Worm (Caenorhabditis elegans) whole organism, L2 larva: ENCODE measurements around the gene Y38F1A.4.
A peak's percentile ranks its signal among the peaks of the same experiment; 100 is the strongest.

Experiments
- C34F6.9 ChIP-seq: fragments of 150-350 bp; optimal IDR thresholded peaks from 2 replicates; lab custom pipeline; 2014; ENCODE audit warnings: missing biosample characterization, missing genetic modification characterization
- F13H6.1 ChIP-seq: sonication (generic microtip); optimal IDR thresholded peaks from 2 replicates; lab custom pipeline; 2016; ENCODE audit warnings: missing genetic modification characterization, missing compliant biosample characterization
- R02D3.7 ChIP-seq: fragments of 150-350 bp; optimal IDR thresholded peaks from 2 replicates; lab custom pipeline; 2014; ENCODE audit warnings: missing biosample characterization, missing genetic modification characterization
- Y55F3AM.14 ChIP-seq: fragments of 200-800 bp; sonication (Bioruptor generic); optimal IDR thresholded peaks from 2 replicates; lab custom pipeline; 2018; ENCODE audit warnings: mild to moderate bottlenecking, missing genetic modification characterization, missing compliant biosample characterization
- ZK546.5 ChIP-seq: sonication (generic microtip); optimal IDR thresholded peaks from 2 replicates; lab custom pipeline; 2017; ENCODE audit warnings: missing biosample characterization, missing genetic modification characterization
- ama-1 ChIP-seq: fragments of 150-350 bp; optimal IDR thresholded peaks from 2 replicates; lab custom pipeline; 2018; ENCODE audit warnings: inconsistent platforms
- blmp-1 ChIP-seq: sonication (generic microtip); optimal IDR thresholded peaks from 2 replicates; lab custom pipeline; 2017; ENCODE audit warnings: missing genetic modification characterization, mild to moderate bottlenecking, missing compliant biosample characterization, antibody characterized with exemption, moderate library complexity; ENCODE audit not compliant: insufficient read depth
- ceh-16 ChIP-seq: fragments of 150-350 bp; optimal IDR thresholded peaks from 2 replicates; lab custom pipeline; 2014; ENCODE audit warnings: missing biosample characterization, missing genetic modification characterization
- ceh-82 ChIP-seq: fragments of 150-350 bp; optimal IDR thresholded peaks from 2 replicates; lab custom pipeline; 2014; ENCODE audit warnings: missing biosample characterization, missing genetic modification characterization
- crh-2 ChIP-seq: sonication (generic microtip); optimal IDR thresholded peaks from 2 replicates; lab custom pipeline; 2017; ENCODE audit warnings: missing biosample characterization, missing genetic modification characterization
- dmd-4 ChIP-seq: sonication (generic microtip); optimal IDR thresholded peaks from 2 replicates; lab custom pipeline; 2017; ENCODE audit warnings: missing biosample characterization, missing genetic modification characterization
- egl-27 ChIP-seq: sonication (generic microtip); optimal IDR thresholded peaks from 3 replicates; lab custom pipeline; 2017; ENCODE audit warnings: missing biosample characterization, missing genetic modification reagents, missing genetic modification characterization
- elt-1 ChIP-seq: fragments of 150-350 bp; optimal IDR thresholded peaks from 2 replicates; lab custom pipeline; 2014; ENCODE audit warnings: missing biosample characterization, missing genetic modification characterization
- elt-3 ChIP-seq: sonication (generic microtip); optimal IDR thresholded peaks from 2 replicates; lab custom pipeline; 2017; ENCODE audit warnings: missing biosample characterization, missing genetic modification characterization
- fos-1 ChIP-seq: fragments of 150-350 bp; optimal IDR thresholded peaks from 2 replicates; lab custom pipeline; 2014; ENCODE audit warnings: missing biosample characterization, missing genetic modification characterization
- gmeb-1 ChIP-seq: fragments of 150-350 bp; optimal IDR thresholded peaks from 2 replicates; lab custom pipeline; 2014; ENCODE audit warnings: missing biosample characterization, missing genetic modification characterization
- lin-13 ChIP-seq: fragments of 150-350 bp; optimal IDR thresholded peaks from 2 replicates; lab custom pipeline; 2014; ENCODE audit warnings: missing biosample characterization, missing genetic modification reagents, missing genetic modification characterization
- lsy-2 ChIP-seq, 2 experiments: fragments of 150-350 bp in 1 of 2; sonication (generic microtip) in 1 of 2; optimal IDR thresholded peaks; 2 replicates each; lab custom pipeline; 2014 to 2017; ENCODE audit warnings: missing biosample characterization in 2 of 2, missing genetic modification characterization in 2 of 2
- mab-5 ChIP-seq: fragments of 150-350 bp; optimal IDR thresholded peaks from 2 replicates; lab custom pipeline; 2014; ENCODE audit warnings: missing biosample characterization, missing genetic modification characterization
- mbf-1 ChIP-seq: sonication (generic microtip); optimal IDR thresholded peaks from 2 replicates; lab custom pipeline; 2017; ENCODE audit warnings: missing biosample characterization, missing genetic modification characterization
- mdl-1 ChIP-seq, 2 experiments: fragments of 150-350 bp in 1 of 2; sonication (generic microtip) in 1 of 2; optimal IDR thresholded peaks; 2 replicates each; lab custom pipeline; 2017; ENCODE audit warnings: missing biosample characterization in 2 of 2, missing genetic modification characterization in 2 of 2
- nhr-10 ChIP-seq: sonication (generic microtip); optimal IDR thresholded peaks from 2 replicates; lab custom pipeline; 2017; ENCODE audit warnings: missing biosample characterization, missing genetic modification characterization
- nhr-12 ChIP-seq: fragments of 150-350 bp; optimal IDR thresholded peaks from 2 replicates; lab custom pipeline; 2014; ENCODE audit warnings: missing biosample characterization, missing genetic modification characterization
- nhr-129 ChIP-seq: fragments of 150-350 bp; optimal IDR thresholded peaks from 2 replicates; lab custom pipeline; 2014; ENCODE audit warnings: missing biosample characterization, missing genetic modification characterization
- nhr-21 ChIP-seq: fragments of 150-350 bp; optimal IDR thresholded peaks from 2 replicates; lab custom pipeline; 2014; ENCODE audit warnings: missing biosample characterization, missing genetic modification characterization
- nhr-237 ChIP-seq: fragments of 150-350 bp; optimal IDR thresholded peaks from 2 replicates; lab custom pipeline; 2014; ENCODE audit warnings: missing biosample characterization, missing genetic modification characterization
- nhr-25 ChIP-seq: fragments of 150-350 bp; sonication (generic microtip); optimal IDR thresholded peaks from 3 replicates; lab custom pipeline; 2014; ENCODE audit warnings: missing biosample characterization, missing genetic modification characterization
- nhr-6 ChIP-seq: fragments of 150-350 bp; optimal IDR thresholded peaks from 2 replicates; lab custom pipeline; 2014; ENCODE audit warnings: missing biosample characterization, missing genetic modification characterization
- nhr-77 ChIP-seq: fragments of 150-350 bp; optimal IDR thresholded peaks from 2 replicates; lab custom pipeline; 2014; ENCODE audit warnings: missing biosample characterization, missing genetic modification characterization
- sma-3 ChIP-seq: sonication (generic microtip); optimal IDR thresholded peaks from 2 replicates; lab custom pipeline; 2016; ENCODE audit warnings: missing genetic modification reagents, missing genetic modification characterization, missing compliant biosample characterization
- sma-9 ChIP-seq, 2 experiments: fragments of 150-350 bp in 1 of 2; sonication (generic microtip) in 1 of 2; optimal IDR thresholded peaks; 2 replicates each; lab custom pipeline; 2014 to 2016; ENCODE audit warnings: missing genetic modification characterization in 2 of 2, mild to moderate bottlenecking in 1 of 2, missing biosample characterization in 1 of 2, missing compliant biosample characterization in 1 of 2, missing genetic modification reagents in 1 of 2, moderate library complexity in 1 of 2
- snpc-4 ChIP-seq: fragments of 150-350 bp; optimal IDR thresholded peaks from 2 replicates; lab custom pipeline; 2014; ENCODE audit warnings: missing biosample characterization, missing genetic modification characterization
- unc-39 ChIP-seq: fragments of 150-350 bp; optimal IDR thresholded peaks from 2 replicates; lab custom pipeline; 2014; ENCODE audit warnings: missing biosample characterization, missing genetic modification characterization
- unc-55 ChIP-seq: fragments of 150-350 bp; sonication (generic microtip); optimal IDR thresholded peaks from 3 replicates; lab custom pipeline; 2014; ENCODE audit warnings: missing biosample characterization, missing genetic modification reagents, missing genetic modification characterization
- unc-62 ChIP-seq: fragments of 150-350 bp; optimal IDR thresholded peaks from 2 replicates; lab custom pipeline; 2014; ENCODE audit warnings: missing biosample characterization, missing genetic modification reagents, missing genetic modification characterization
- ztf-1 ChIP-seq: fragments of 200-800 bp; sonication (Bioruptor generic); conservative IDR thresholded peaks from 2 replicates; pipeline ENCODE4 v1.3.6; 2022; ENCODE audit warnings: missing genetic modification characterization, missing compliant biosample characterization
- ztf-11 ChIP-seq: sonication (generic microtip); optimal IDR thresholded peaks from 2 replicates; lab custom pipeline; 2017; ENCODE audit warnings: missing biosample characterization, missing genetic modification characterization
- ztf-4 ChIP-seq: fragments of 150-350 bp; optimal IDR thresholded peaks from 2 replicates; lab custom pipeline; 2014; ENCODE audit warnings: missing biosample characterization, missing genetic modification characterization

Y38F1A.4 gene

DNA sequence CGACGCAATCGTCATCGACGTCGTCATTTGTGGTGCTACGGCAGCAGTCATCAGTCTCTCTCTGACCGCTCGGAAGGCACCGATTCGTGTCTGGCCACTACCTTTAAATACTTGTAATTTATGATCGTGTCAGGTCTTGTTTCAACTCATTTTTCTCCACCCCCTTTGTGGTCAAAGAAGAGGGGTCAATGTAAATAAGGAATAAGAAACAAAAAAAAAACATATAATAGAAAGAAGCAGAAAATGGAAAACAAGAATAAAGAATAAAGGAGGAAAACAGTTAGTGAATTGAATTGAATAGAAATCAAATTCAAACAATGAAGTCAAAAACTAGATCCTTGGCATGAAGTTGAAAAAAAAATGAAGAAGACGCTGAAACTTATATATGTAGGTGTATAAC is 31.2 kb upstream of the Y38F1A.4 start, which contains the start of gene Y38F1A.8:
Gene Y38F1A.8, minus strand, starts transcription at position 101 of the 400 bp plus-strand sequence.
- no peak for TF ChIP-seq ama-1 (lab: Kevin White, UChicago)
- TF ChIP-seq nhr-25 (tag; lab: Kevin White, UChicago) = no peak
- no peak for TF ChIP-seq nhr-12 (tag; lab: Kevin White, UChicago)
- TF ChIP-seq nhr-6 = no peak
- no peak for TF ChIP-seq unc-55 (GFP tag; lab: Kevin White, UChicago)
- no peak for TF ChIP-seq ztf-1
- TF ChIP-seq dmd-4 (tag; lab: Kevin White, UChicago) = no peak
- TF ChIP-seq nhr-129 (tag; lab: Kevin White, UChicago) = no peak
- no peak for TF ChIP-seq gmeb-1 (tag; lab: Kevin White, UChicago)
- TF ChIP-seq nhr-77 (tag; lab: Kevin White, UChicago) = no peak
- TF ChIP-seq snpc-4 (tag; lab: Kevin White, UChicago) = no peak
- TF ChIP-seq nhr-237 (tag; lab: Kevin White, UChicago) = no peak
- TF ChIP-seq unc-62 (GFP tag; lab: Kevin White, UChicago) = no peak
- no peak for TF ChIP-seq sma-9 (GFP tag; optimal IDR thresholded peaks at IDR 0.05; lab: Kevin White, UChicago)
- no peak for TF ChIP-seq sma-9 (tag; optimal IDR thresholded peaks at IDR 0.05; lab: Kevin White, UChicago)
- no peak for TF ChIP-seq mab-5 (tag; lab: Kevin White, UChicago)
- no peak for TF ChIP-seq lsy-2 (tag; optimal IDR thresholded peaks at IDR 0.05; lab: Kevin White, UChicago)
- no peak for TF ChIP-seq ceh-16
- TF ChIP-seq ztf-4 = no peak

DNA sequence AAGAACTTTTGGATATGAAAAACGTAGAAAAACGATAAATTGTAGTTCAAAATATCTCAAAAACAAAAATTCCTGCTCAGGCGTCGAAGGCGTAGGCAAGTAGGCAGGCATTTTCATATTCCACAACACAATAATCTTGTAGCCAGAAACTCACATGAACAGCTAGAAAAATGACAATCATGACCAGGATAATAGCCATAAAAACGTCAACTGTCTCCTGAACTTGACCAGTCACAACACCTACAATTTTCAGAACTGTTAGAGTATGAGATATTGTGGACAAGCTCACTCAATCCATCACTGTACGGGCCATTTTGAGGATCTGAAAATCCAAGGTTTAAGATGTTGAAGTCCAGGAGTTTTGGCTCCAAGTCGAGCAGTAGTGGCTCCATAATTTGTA is 27.9 kb upstream of the Y38F1A.4 start, which contains the start of gene Y38F1A.7:
Gene Y38F1A.7, minus strand, starts transcription at position 392 of the 400 bp plus-strand sequence.
- TF ChIP-seq ztf-11 (tag; lab: Kevin White, UChicago) (no peak), ceh-16 (no peak), elt-1 (tag; lab: Kevin White, UChicago) (no peak), sma-3 (GFP tag; lab: Kevin White, UChicago) (no peak), nhr-25 (tag; lab: Kevin White, UChicago) (no peak), C34F6.9 (tag; lab: Kevin White, UChicago) (no peak), unc-62 (GFP tag; lab: Kevin White, UChicago) (no peak), mbf-1 (tag; lab: Kevin White, UChicago) (no peak), Y55F3AM.14 (GFP tag; lab: Kevin White, UChicago) (no peak)

DNA sequence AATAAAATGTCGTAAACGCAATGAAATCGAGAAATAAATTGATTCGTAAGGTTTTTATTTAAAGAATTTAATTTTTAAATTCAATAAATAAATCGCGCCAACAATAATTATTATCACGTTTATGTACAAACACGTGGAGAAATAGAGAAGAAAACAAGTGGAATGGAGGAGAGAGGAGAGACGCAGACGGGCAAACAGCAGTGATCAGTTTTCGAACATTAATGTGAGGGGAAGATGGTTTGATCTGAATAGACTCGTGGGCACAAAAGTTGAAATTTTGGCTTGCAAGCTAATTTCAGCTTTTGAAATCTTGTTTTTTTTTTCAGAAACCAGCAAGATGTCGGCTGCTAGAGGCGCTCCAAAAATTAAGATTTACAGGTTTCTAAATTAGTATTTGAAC is 26.7 kb upstream of the Y38F1A.4 start, which contains the start of gene hphd-1:
Gene hphd-1, minus strand, starts transcription at position 323 of the 400 bp plus-strand sequence.
- TF ChIP-seq ztf-4 = no peak
- TF ChIP-seq lsy-2 (tag; optimal IDR thresholded peaks at IDR 0.05; lab: Kevin White, UChicago) = peak in 1 of 2 experiments; percentile 50
- peak; percentile 64 for TF ChIP-seq gmeb-1 (tag; lab: Kevin White, UChicago)
- peak; percentile 73 for TF ChIP-seq nhr-21
- TF ChIP-seq mbf-1 (tag; lab: Kevin White, UChicago) = no peak
- TF ChIP-seq ztf-1 = no peak
- peak; percentile 90 for TF ChIP-seq sma-9 (GFP tag; optimal IDR thresholded peaks at IDR 0.05; lab: Kevin White, UChicago)
- TF ChIP-seq sma-9 (tag; optimal IDR thresholded peaks at IDR 0.05; lab: Kevin White, UChicago) = no peak
- no peak for TF ChIP-seq C34F6.9 (tag; lab: Kevin White, UChicago)
- TF ChIP-seq nhr-129 (tag; lab: Kevin White, UChicago) = peak; percentile 12
- TF ChIP-seq snpc-4 (tag; lab: Kevin White, UChicago) = peak; percentile 5
- peak; percentile 61 for TF ChIP-seq fos-1 (tag; lab: Kevin White, UChicago)
- TF ChIP-seq blmp-1 (tag; lab: Kevin White, UChicago) = no peak
- TF ChIP-seq lin-13 (GFP tag; lab: Kevin White, UChicago) = peak; percentile 10
- TF ChIP-seq crh-2 = peak; percentile 80
- TF ChIP-seq sma-3 (GFP tag; lab: Kevin White, UChicago) = peak; percentile 51
- TF ChIP-seq mdl-1 (tag; optimal IDR thresholded peaks at IDR 0.05; lab: Kevin White, UChicago) = peak in 1 of 2 experiments; percentile 64
- peak; percentile 33 for TF ChIP-seq nhr-25 (tag; lab: Kevin White, UChicago)
- no peak for TF ChIP-seq ZK546.5
- no peak for TF ChIP-seq R02D3.7
- TF ChIP-seq mab-5 (tag; lab: Kevin White, UChicago) = no peak
- TF ChIP-seq Y55F3AM.14 (GFP tag; lab: Kevin White, UChicago) = no peak
- TF ChIP-seq F13H6.1 (tag; lab: Kevin White, UChicago) = peak; percentile 53

DNA sequence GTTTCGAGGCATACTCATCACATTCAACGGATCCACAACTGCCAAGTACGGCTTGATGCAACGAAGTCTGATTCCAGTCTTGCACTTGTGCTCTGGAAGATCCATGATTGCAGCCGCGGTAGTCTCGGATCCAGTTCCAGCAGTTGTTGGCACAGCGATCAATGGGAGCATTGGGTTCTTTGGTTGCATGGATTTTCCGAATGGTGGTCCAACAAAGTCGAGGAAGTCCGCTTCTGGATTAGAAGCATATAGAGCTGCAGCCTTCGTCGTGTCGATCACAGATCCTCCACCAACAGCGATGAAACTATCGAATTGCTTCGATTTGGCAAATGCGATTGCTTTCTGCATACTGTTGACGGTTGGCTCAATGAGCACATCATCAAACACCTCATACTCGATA is 25.8 kb upstream of the Y38F1A.4 start:
- TF ChIP-seq C34F6.9 (tag; lab: Kevin White, UChicago) = no peak
- TF ChIP-seq F13H6.1 (tag; lab: Kevin White, UChicago) = no peak
- no peak for TF ChIP-seq egl-27
- no peak for TF ChIP-seq ceh-82
- no peak for TF ChIP-seq mbf-1 (tag; lab: Kevin White, UChicago)
- no peak for TF ChIP-seq mab-5 (tag; lab: Kevin White, UChicago)
- no peak for TF ChIP-seq nhr-21
- no peak for TF ChIP-seq crh-2
- TF ChIP-seq sma-9 (GFP tag; optimal IDR thresholded peaks at IDR 0.05; lab: Kevin White, UChicago) = no peak
- no peak for TF ChIP-seq sma-9 (tag; optimal IDR thresholded peaks at IDR 0.05; lab: Kevin White, UChicago)
- no peak for TF ChIP-seq unc-39 (tag; lab: Kevin White, UChicago)
- no peak for TF ChIP-seq blmp-1 (tag; lab: Kevin White, UChicago)
- TF ChIP-seq nhr-237 (tag; lab: Kevin White, UChicago) = no peak
- no peak for TF ChIP-seq lsy-2 (tag; optimal IDR thresholded peaks at IDR 0.05; lab: Kevin White, UChicago)
- no peak for TF ChIP-seq nhr-10 (tag; lab: Kevin White, UChicago)
- TF ChIP-seq ceh-16 = no peak
- TF ChIP-seq elt-3 = no peak
- no peak for TF ChIP-seq Y55F3AM.14 (GFP tag; lab: Kevin White, UChicago)
